Worm (Caenorhabditis elegans) whole organism, L3 larva: ENCODE measurements around the gene daf-5.
A peak's percentile ranks its signal among the peaks of the same experiment; 100 is the strongest.

Source experiments
- R02D3.7 ChIP-seq: fragments of 150-350 bp; optimal IDR thresholded peaks from 2 replicates; lab custom pipeline; 2014; ENCODE audit warnings: missing biosample characterization, missing genetic modification characterization
- ZK546.5 ChIP-seq: sonication (generic microtip); optimal IDR thresholded peaks from 2 replicates; lab custom pipeline; 2017; ENCODE audit warnings: missing biosample characterization, missing genetic modification characterization
- aly-2 ChIP-seq: fragments of 150-350 bp; optimal IDR thresholded peaks from 2 replicates; lab custom pipeline; 2014; ENCODE audit warnings: missing biosample characterization, missing genetic modification characterization
- ama-1 ChIP-seq: fragments of 150-350 bp; optimal IDR thresholded peaks from 2 replicates; lab custom pipeline; 2018
- ceh-16 ChIP-seq: sonication (generic microtip); optimal IDR thresholded peaks from 2 replicates; lab custom pipeline; 2017; ENCODE audit warnings: missing biosample characterization, missing genetic modification characterization
- ceh-28 ChIP-seq: fragments of 150-350 bp; optimal IDR thresholded peaks from 2 replicates; lab custom pipeline; 2014; ENCODE audit warnings: missing biosample characterization, missing genetic modification reagents, missing genetic modification characterization
- ceh-82 ChIP-seq: fragments of 150-350 bp; optimal IDR thresholded peaks from 2 replicates; lab custom pipeline; 2014; ENCODE audit warnings: missing biosample characterization, missing genetic modification characterization
- ceh-9 ChIP-seq: sonication (generic microtip); optimal IDR thresholded peaks from 2 replicates; lab custom pipeline; 2018; ENCODE audit warnings: missing biosample characterization, missing genetic modification characterization
- daf-12 ChIP-seq: fragments of 150-350 bp; optimal IDR thresholded peaks from 2 replicates; lab custom pipeline; 2014; ENCODE audit warnings: missing biosample characterization, missing genetic modification reagents, missing genetic modification characterization
- egl-27 ChIP-seq: sonication (generic microtip); optimal IDR thresholded peaks from 4 replicates; lab custom pipeline; 2017; ENCODE audit warnings: missing biosample characterization, missing genetic modification reagents, missing genetic modification characterization
- egl-5 ChIP-seq: fragments of 150-350 bp; optimal IDR thresholded peaks from 2 replicates; lab custom pipeline; 2017; ENCODE audit warnings: missing biosample characterization, missing genetic modification reagents, missing genetic modification characterization, inconsistent platforms
- elt-1 ChIP-seq: fragments of 150-350 bp; optimal IDR thresholded peaks from 2 replicates; lab custom pipeline; 2014; ENCODE audit warnings: missing biosample characterization, missing genetic modification characterization
- elt-2 ChIP-seq: sonication (generic microtip); optimal IDR thresholded peaks from 2 replicates; lab custom pipeline; 2016; ENCODE audit warnings: missing genetic modification reagents, mild to moderate bottlenecking, missing genetic modification characterization, missing compliant biosample characterization
- elt-3 ChIP-seq, 3 experiments: fragments of 150-350 bp in 1 of 3; sonication (generic microtip) in 2 of 3; optimal IDR thresholded peaks; 2 replicates in 2 of 3; 4 replicates in 1 of 3; lab custom pipeline; 2014 to 2017; ENCODE audit warnings: missing biosample characterization in 3 of 3, missing genetic modification characterization in 3 of 3
- eor-1 ChIP-seq, 2 experiments: fragments of 150-350 bp; optimal IDR thresholded peaks; 2 replicates each; lab custom pipeline; 2014 to 2018; ENCODE audit warnings: missing biosample characterization in 2 of 2, missing genetic modification characterization in 2 of 2
- fkh-10 ChIP-seq: sonication (generic microtip); optimal IDR thresholded peaks from 2 replicates; lab custom pipeline; 2017; ENCODE audit warnings: missing biosample characterization, missing genetic modification reagents, missing genetic modification characterization
- fkh-2 ChIP-seq: fragments of 150-350 bp; optimal IDR thresholded peaks from 2 replicates; lab custom pipeline; 2014; ENCODE audit warnings: missing biosample characterization, missing genetic modification reagents, missing genetic modification characterization
- fos-1 ChIP-seq: fragments of 150-350 bp; optimal IDR thresholded peaks from 2 replicates; lab custom pipeline; 2014; ENCODE audit warnings: missing biosample characterization, missing genetic modification characterization
- hmg-11 ChIP-seq: sonication (generic microtip); optimal IDR thresholded peaks from 2 replicates; lab custom pipeline; 2016; ENCODE audit warnings: missing genetic modification characterization, missing compliant biosample characterization
- jun-1 ChIP-seq: fragments of 150-350 bp; optimal IDR thresholded peaks from 2 replicates; lab custom pipeline; 2014; ENCODE audit warnings: missing biosample characterization, missing genetic modification reagents, missing genetic modification characterization
- lin-15B ChIP-seq: fragments of 150-350 bp; optimal IDR thresholded peaks from 2 replicates; lab custom pipeline; 2014; ENCODE audit warnings: missing biosample characterization, missing genetic modification characterization
- lin-39 ChIP-seq: fragments of 150-350 bp; optimal IDR thresholded peaks from 2 replicates; lab custom pipeline; 2018; ENCODE audit warnings: missing biosample characterization, missing genetic modification reagents, missing genetic modification characterization
- lsy-12 ChIP-seq: sonication (generic microtip); optimal IDR thresholded peaks from 2 replicates; lab custom pipeline; 2016; ENCODE audit warnings: mild to moderate bottlenecking, missing genetic modification characterization, missing compliant biosample characterization
- mdl-1 ChIP-seq: fragments of 150-350 bp; optimal IDR thresholded peaks from 2 replicates; lab custom pipeline; 2014; ENCODE audit warnings: missing biosample characterization, missing genetic modification characterization
- mml-1 ChIP-seq: fragments of 150-350 bp; sonication (generic microtip); optimal IDR thresholded peaks from 3 replicates; lab custom pipeline; 2014; ENCODE audit warnings: missing biosample characterization, missing genetic modification characterization
- nfya-1 ChIP-seq: sonication (generic microtip); optimal IDR thresholded peaks from 2 replicates; lab custom pipeline; 2017; ENCODE audit warnings: missing genetic modification characterization, mild to moderate bottlenecking, missing compliant biosample characterization, antibody characterized with exemption, moderate library complexity; ENCODE audit not compliant: insufficient read depth
- nhr-11 ChIP-seq: fragments of 150-350 bp; optimal IDR thresholded peaks from 2 replicates; lab custom pipeline; 2014; ENCODE audit warnings: missing biosample characterization, missing genetic modification characterization
- nhr-12 ChIP-seq: fragments of 150-350 bp; optimal IDR thresholded peaks from 2 replicates; lab custom pipeline; 2014; ENCODE audit warnings: missing biosample characterization, missing genetic modification characterization
- nhr-23 ChIP-seq: fragments of 150-350 bp; optimal IDR thresholded peaks from 2 replicates; lab custom pipeline; 2014; ENCODE audit warnings: missing biosample characterization, missing genetic modification reagents, missing genetic modification characterization
- nhr-237 ChIP-seq: fragments of 150-350 bp; optimal IDR thresholded peaks from 2 replicates; lab custom pipeline; 2014; ENCODE audit warnings: missing biosample characterization, missing genetic modification characterization
- nhr-25 ChIP-seq: sonication (generic microtip); optimal IDR thresholded peaks from 2 replicates; lab custom pipeline; 2017; ENCODE audit warnings: missing biosample characterization, missing genetic modification characterization
- nhr-28 ChIP-seq: fragments of 150-350 bp; optimal IDR thresholded peaks from 2 replicates; lab custom pipeline; 2014; ENCODE audit warnings: missing biosample characterization, missing genetic modification characterization
- nhr-43 ChIP-seq: sonication (generic microtip); optimal IDR thresholded peaks from 2 replicates; lab custom pipeline; 2016; ENCODE audit warnings: mild to moderate bottlenecking, missing genetic modification characterization, missing compliant biosample characterization; ENCODE audit not compliant: poor library complexity, severe bottlenecking
- nhr-67 ChIP-seq: fragments of 150-350 bp; optimal IDR thresholded peaks from 2 replicates; lab custom pipeline; 2014; ENCODE audit warnings: missing biosample characterization, missing genetic modification characterization
- nhr-76 ChIP-seq: fragments of 150-350 bp; sonication (generic microtip); optimal IDR thresholded peaks from 5 replicates; lab custom pipeline; 2014; ENCODE audit warnings: missing biosample characterization, missing genetic modification characterization
- nhr-77 ChIP-seq: fragments of 150-350 bp; optimal IDR thresholded peaks from 2 replicates; lab custom pipeline; 2014; ENCODE audit warnings: missing biosample characterization, missing genetic modification characterization
- pha-4 ChIP-seq: fragments of 150-350 bp; optimal IDR thresholded peaks from 2 replicates; lab custom pipeline; 2014; ENCODE audit warnings: missing biosample characterization, missing genetic modification reagents, missing genetic modification characterization
- pqm-1 ChIP-seq: fragments of 150-350 bp; optimal IDR thresholded peaks from 2 replicates; lab custom pipeline; 2017; ENCODE audit warnings: missing biosample characterization, missing genetic modification characterization, inconsistent platforms
- sea-2 ChIP-seq: fragments of 150-350 bp; sonication (generic microtip); optimal IDR thresholded peaks from 4 replicates; lab custom pipeline; 2014; ENCODE audit warnings: missing biosample characterization, missing genetic modification reagents, missing genetic modification characterization
- skn-1 ChIP-seq: fragments of 150-350 bp; optimal IDR thresholded peaks from 2 replicates; lab custom pipeline; 2014; ENCODE audit warnings: missing biosample characterization, missing genetic modification characterization
- snpc-4 ChIP-seq: fragments of 150-350 bp; optimal IDR thresholded peaks from 2 replicates; lab custom pipeline; 2014; ENCODE audit warnings: missing biosample characterization, missing genetic modification characterization
- tbx-2 ChIP-seq: sonication (generic microtip); optimal IDR thresholded peaks from 2 replicates; lab custom pipeline; 2016; ENCODE audit warnings: mild to moderate bottlenecking, missing genetic modification characterization, missing compliant biosample characterization
- unc-39 ChIP-seq: sonication (generic microtip); optimal IDR thresholded peaks from 4 replicates; lab custom pipeline; 2017; ENCODE audit warnings: missing biosample characterization, missing genetic modification characterization
- unc-62 ChIP-seq: fragments of 150-350 bp; sonication (generic microtip); optimal IDR thresholded peaks from 4 replicates; lab custom pipeline; 2014; ENCODE audit warnings: missing biosample characterization, missing genetic modification reagents, missing genetic modification characterization
- zag-1 ChIP-seq: fragments of 150-350 bp; optimal IDR thresholded peaks from 2 replicates; lab custom pipeline; 2014; ENCODE audit warnings: missing biosample characterization, missing genetic modification characterization
- ztf-11 ChIP-seq: fragments of 150-350 bp; optimal IDR thresholded peaks from 2 replicates; lab custom pipeline; 2014; ENCODE audit warnings: missing biosample characterization, missing genetic modification characterization
- ztf-4 ChIP-seq: fragments of 150-350 bp; optimal IDR thresholded peaks from 2 replicates; lab custom pipeline; 2014; ENCODE audit warnings: missing biosample characterization, missing genetic modification characterization

The daf-5 gene

DNA sequence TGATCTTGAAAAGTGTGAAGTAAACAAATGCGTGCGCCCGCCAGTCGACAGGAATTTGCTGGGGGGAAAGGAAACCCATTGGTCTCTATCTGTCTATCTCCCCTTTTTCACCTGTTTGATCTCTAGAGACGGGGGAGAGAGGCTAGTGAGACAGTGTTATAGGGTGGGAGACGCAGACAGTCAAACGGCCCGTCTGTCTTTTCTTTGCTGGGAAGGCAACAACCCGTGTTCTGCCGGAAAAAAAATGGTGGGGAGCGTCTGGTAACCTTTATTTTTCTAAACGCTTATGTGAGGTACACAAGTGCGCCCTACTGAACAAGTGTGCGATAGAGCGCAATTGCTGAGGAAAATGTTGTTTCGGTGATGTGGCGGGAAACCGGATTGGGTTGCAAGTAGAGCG, 1.6 kb downstream of the daf-5 start:
- TF ChIP-seq elt-1 (tag; lab: Kevin White, UChicago) (peak; percentile 3), tbx-2 (tag; lab: Kevin White, UChicago) (no peak), egl-5 (tag; lab: Kevin White, UChicago) (peak; percentile 19), elt-2 (tag; lab: Kevin White, UChicago) (peak; percentile 75), fos-1 (tag; lab: Kevin White, UChicago) (no peak), fkh-2 (tag; lab: Kevin White, UChicago) (no peak), pqm-1 (peak; percentile 47), lin-39 (peak; percentile 42), snpc-4 (peak; percentile 48), ceh-28 (tag; lab: Kevin White, UChicago) (peak; percentile 50), jun-1 (tag; lab: Kevin White, UChicago) (peak; percentile 54), nfya-1 (peak; percentile 62), R02D3.7 (tag; lab: Kevin White, UChicago) (peak; percentile 30), hmg-11 (tag; lab: Kevin White, UChicago) (peak; percentile 58), lin-15B (tag; lab: Kevin White, UChicago) (peak; percentile 70), ceh-9 (tag; lab: Kevin White, UChicago) (no peak), ztf-11 (tag; lab: Kevin White, UChicago) (no peak), nhr-25 (tag; lab: Kevin White, UChicago) (peak; percentile 76), nhr-23 (tag; lab: Kevin White, UChicago) (peak; percentile 24), nhr-43 (tag; lab: Kevin White, UChicago) (peak; percentile 22), pha-4 (tag; lab: Kevin White, UChicago) (peak; percentile 89), lsy-12 (peak; percentile 18)
- TF ChIP-seq, all 47 proteins: peak for 17

DNA sequence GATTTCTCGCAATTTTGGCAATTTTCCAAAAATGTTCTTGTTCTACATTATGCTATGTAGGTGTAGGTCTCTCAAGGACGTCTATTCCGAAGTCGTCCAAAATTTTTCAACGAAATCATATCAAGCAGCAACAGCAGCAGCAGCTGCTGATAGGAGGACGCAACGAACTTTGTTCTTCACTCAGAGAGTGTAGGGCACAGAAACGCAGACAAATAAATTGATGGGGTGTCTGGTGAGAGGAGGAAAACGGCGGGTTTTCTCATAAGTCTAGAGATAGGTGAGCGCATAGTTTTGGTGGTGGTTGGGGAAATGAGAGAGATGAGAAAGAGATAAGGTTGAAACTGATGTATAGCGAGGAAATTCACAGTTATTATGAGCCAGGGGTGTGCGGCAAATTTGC, 3.0 kb downstream of the daf-5 start:
- no peak for TF ChIP-seq R02D3.7 (tag; lab: Kevin White, UChicago)
- peak; percentile 89 for TF ChIP-seq elt-2 (tag; lab: Kevin White, UChicago)
- TF ChIP-seq nhr-67, result no peak
- TF ChIP-seq nhr-25 (tag; lab: Kevin White, UChicago), result peak; percentile 63
- TF ChIP-seq ztf-11 (tag; lab: Kevin White, UChicago), result no peak
- no peak for TF ChIP-seq nhr-76 (tag; lab: Kevin White, UChicago)
- TF ChIP-seq pqm-1, result peak; percentile 83
- TF ChIP-seq zag-1 (tag; lab: Kevin White, UChicago), result no peak
- no peak for TF ChIP-seq skn-1 (tag; lab: Kevin White, UChicago)
- peak; percentile 14 for TF ChIP-seq egl-5 (tag; lab: Kevin White, UChicago)
- no peak for TF ChIP-seq ZK546.5
- peak; percentile 52 for TF ChIP-seq pha-4 (tag; lab: Kevin White, UChicago)
- TF ChIP-seq nhr-12 (tag; lab: Kevin White, UChicago), result no peak
- TF ChIP-seq unc-39, result no peak
- peak; percentile 31 for TF ChIP-seq mdl-1 (tag; lab: Kevin White, UChicago)
- TF ChIP-seq fkh-2 (tag; lab: Kevin White, UChicago), result no peak
- peak; percentile 63 for TF ChIP-seq jun-1 (tag; lab: Kevin White, UChicago)
- TF ChIP-seq ceh-16, result no peak
- TF ChIP-seq ceh-9 (tag; lab: Kevin White, UChicago), result no peak
- no peak for TF ChIP-seq mml-1 (tag; lab: Kevin White, UChicago)
- no peak for TF ChIP-seq eor-1 (tag; optimal IDR thresholded peaks at IDR 0.05; lab: Kevin White, UChicago)
- peak; percentile 76 for TF ChIP-seq nfya-1
- peak; percentile 2 for TF ChIP-seq ceh-28 (tag; lab: Kevin White, UChicago)
- TF ChIP-seq ztf-4 (tag; lab: Kevin White, UChicago), result no peak
- TF ChIP-seq lin-39, result peak; percentile 29
- no peak for TF ChIP-seq nhr-77 (tag; lab: Kevin White, UChicago)
- TF ChIP-seq nhr-28 (tag; lab: Kevin White, UChicago), result no peak
- TF ChIP-seq fkh-10 (GFP tag; lab: Kevin White, UChicago), result no peak
- no peak for TF ChIP-seq elt-3 (tag; optimal IDR thresholded peaks at IDR 0.05; lab: Kevin White, UChicago)
- peak; percentile 13 for TF ChIP-seq snpc-4
- peak; percentile 21 for TF ChIP-seq lin-15B (tag; lab: Kevin White, UChicago)
- TF ChIP-seq fos-1 (tag; lab: Kevin White, UChicago), result no peak
- no peak for TF ChIP-seq unc-62 (GFP tag; lab: Kevin White, UChicago)
- no peak for TF ChIP-seq nhr-11 (tag; lab: Kevin White, UChicago)
- TF ChIP-seq sea-2 (GFP tag; lab: Kevin White, UChicago), result no peak
- no peak for TF ChIP-seq lsy-12
- TF ChIP-seq daf-12 (tag; lab: Kevin White, UChicago), result no peak
- peak; percentile 54 for TF ChIP-seq nhr-23 (tag; lab: Kevin White, UChicago)
- no peak for TF ChIP-seq elt-1 (tag; lab: Kevin White, UChicago)
- peak; percentile 12 for TF ChIP-seq hmg-11 (tag; lab: Kevin White, UChicago)
- TF ChIP-seq ceh-82, result no peak
- TF ChIP-seq aly-2 (tag; lab: Kevin White, UChicago), result no peak
- TF ChIP-seq tbx-2 (tag; lab: Kevin White, UChicago), result no peak
- peak; percentile 76 for TF ChIP-seq nhr-43 (tag; lab: Kevin White, UChicago)
- TF ChIP-seq egl-27, result no peak
- no peak for TF ChIP-seq ama-1 (lab: Kevin White, UChicago)
- TF ChIP-seq nhr-237 (tag; lab: Kevin White, UChicago), result no peak
